Worm (Caenorhabditis elegans): ENCODE data around the gene H40L08.3.

Gene H40L08.3

DNA sequence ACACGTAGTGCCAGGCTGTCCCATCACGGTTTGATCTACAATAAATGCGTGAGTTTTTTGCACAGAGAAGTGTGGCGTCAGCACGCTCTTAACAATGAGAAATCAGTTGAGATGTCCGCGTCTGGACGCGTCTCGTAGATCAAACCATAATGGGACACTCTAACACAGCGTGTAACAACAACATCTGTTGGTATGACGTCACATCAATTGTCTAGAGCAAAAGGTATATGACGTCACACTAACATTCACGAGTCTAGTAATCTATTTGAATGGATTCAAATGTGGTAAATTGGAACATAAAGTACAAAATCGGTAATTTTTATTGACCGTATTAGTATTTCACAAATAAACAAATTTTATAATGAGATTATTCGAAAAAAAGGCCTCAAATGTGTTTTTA is 39.9 kb upstream of the H40L08.3 start:
- TF ChIP-seq elt-2 (tag; optimal IDR thresholded peaks at IDR 0.05) (no peak), R02D3.7 (tag; optimal IDR thresholded peaks at IDR 0.05) (no peak), fos-1 (tag; optimal IDR thresholded peaks at IDR 0.05) (no peak), fkh-2 (tag; optimal IDR thresholded peaks at IDR 0.05) (no peak), sea-2 (GFP tag; optimal IDR thresholded peaks at IDR 0.05) (no peak), lin-15B (tag; optimal IDR thresholded peaks at IDR 0.05) (no peak), elt-1 (tag; optimal IDR thresholded peaks at IDR 0.05) (no peak), unc-39 (tag; optimal IDR thresholded peaks at IDR 0.05) (no peak), ceh-28 (tag; optimal IDR thresholded peaks at IDR 0.05) (no peak), aly-2 (tag; optimal IDR thresholded peaks at IDR 0.05) (no peak), ceh-82 (tag; optimal IDR thresholded peaks at IDR 0.05) (no peak), nhr-12 (tag; optimal IDR thresholded peaks at IDR 0.05) (no peak), nhr-11 (tag; optimal IDR thresholded peaks at IDR 0.05) (no peak), mdl-1 (tag; optimal IDR thresholded peaks at IDR 0.05) (no peak), snpc-4 (tag; optimal IDR thresholded peaks at IDR 0.05) (no peak), zag-1 (tag; optimal IDR thresholded peaks at IDR 0.05) (no peak), skn-1 (tag; optimal IDR thresholded peaks at IDR 0.05) (no peak), nhr-28 (tag; optimal IDR thresholded peaks at IDR 0.05) (no peak), ama-1 (optimal IDR thresholded peaks at IDR 0.05) (no peak)

ce11 chrX:15112172-15112571 is 36.3 kb upstream of the H40L08.3 start:
- TF ChIP-seq egl-5 (tag; optimal IDR thresholded peaks at IDR 0.05): no peak
- TF ChIP-seq nhr-12 (tag; optimal IDR thresholded peaks at IDR 0.05): no peak
- no peak for TF ChIP-seq lsy-12 (tag; optimal IDR thresholded peaks at IDR 0.05)
- TF ChIP-seq skn-1 (tag; optimal IDR thresholded peaks at IDR 0.05): no peak
- no peak for TF ChIP-seq unc-39 (tag; optimal IDR thresholded peaks at IDR 0.05)
- TF ChIP-seq ztf-11 (tag; optimal IDR thresholded peaks at IDR 0.05): no peak
- TF ChIP-seq ZK546.5 (tag; optimal IDR thresholded peaks at IDR 0.05): no peak
- no peak for TF ChIP-seq lin-15B (tag; optimal IDR thresholded peaks at IDR 0.05)
- no peak for TF ChIP-seq nhr-11 (tag; optimal IDR thresholded peaks at IDR 0.05)
- no peak for TF ChIP-seq lin-39 (tag; optimal IDR thresholded peaks at IDR 0.05)

DNA sequence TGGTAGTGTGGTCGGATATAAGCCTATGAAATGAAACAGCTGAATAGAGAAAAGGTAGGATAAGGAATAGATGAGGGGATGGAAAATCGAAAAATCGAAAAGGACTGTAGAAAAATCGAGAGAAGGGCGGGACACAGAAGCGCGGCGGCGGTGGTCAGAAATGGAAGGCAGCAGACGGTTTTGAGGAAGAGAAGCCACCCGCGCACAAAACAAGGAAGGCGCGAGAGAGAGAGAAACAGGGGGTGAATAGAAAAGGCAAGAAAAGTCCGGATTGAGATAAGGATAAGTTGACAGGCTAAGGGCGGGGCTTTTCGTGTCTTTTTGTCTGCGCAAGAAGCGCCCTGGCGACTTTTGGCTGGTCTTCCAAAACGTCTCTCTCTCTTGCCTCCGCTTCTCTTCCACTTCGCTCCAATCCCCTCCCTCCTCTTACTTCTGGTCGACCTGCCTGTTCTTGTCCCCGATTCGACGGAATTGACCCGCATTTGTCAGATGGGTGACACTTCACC is 31.9 kb upstream of the H40L08.3 start, which contains the start of gene mlt-9:
TSS of gene mlt-9 (minus strand) at position 51 of the 506 bp plus-strand sequence.
- peak; percentile 37 for TF ChIP-seq nhr-23 (tag; optimal IDR thresholded peaks at IDR 0.05)
- TF ChIP-seq nhr-25 (tag; optimal IDR thresholded peaks at IDR 0.05): peak; percentile 27
- TF ChIP-seq ceh-28 (tag; optimal IDR thresholded peaks at IDR 0.05): no peak

DNA sequence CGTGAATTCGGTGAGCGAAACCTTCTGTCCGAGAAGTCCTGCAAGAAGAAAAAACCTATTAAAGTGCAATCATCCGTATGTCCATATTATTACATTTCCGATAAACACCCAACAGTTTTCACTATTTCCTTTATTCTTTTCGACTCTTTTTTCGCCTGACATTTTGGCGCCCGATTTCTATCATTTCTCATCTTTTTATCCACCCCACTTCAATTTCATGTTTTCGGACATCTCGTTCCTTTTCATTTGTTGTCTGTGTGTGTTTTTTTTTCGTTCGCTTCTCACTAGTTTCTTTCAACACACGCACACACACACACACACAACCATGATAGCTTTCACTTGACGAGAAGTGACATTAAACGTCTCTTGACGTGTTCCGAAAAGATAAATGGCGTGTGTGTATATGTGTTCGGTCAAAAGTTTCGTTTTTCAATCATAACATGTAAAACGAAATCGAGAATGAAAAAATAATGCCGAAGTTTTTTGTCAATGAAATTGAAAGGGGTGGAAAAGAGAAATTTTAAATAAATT is 29.1 kb upstream of the H40L08.3 start:
- TF ChIP-seq pha-4 (tag; optimal IDR thresholded peaks at IDR 0.05) (no peak), elt-3 (tag; optimal IDR thresholded peaks at IDR 0.05) (peak in 1 of 3 experiments; percentile 5), eor-1 (tag; optimal IDR thresholded peaks at IDR 0.05) (no peak), ceh-82 (tag; optimal IDR thresholded peaks at IDR 0.05) (no peak), tbx-2 (tag; optimal IDR thresholded peaks at IDR 0.05) (no peak), lin-15B (tag; optimal IDR thresholded peaks at IDR 0.05) (no peak), elt-2 (tag; optimal IDR thresholded peaks at IDR 0.05) (no peak), nfya-1 (tag; optimal IDR thresholded peaks at IDR 0.05; ENCODE audit: insufficient read depth) (peak; percentile 1), nhr-76 (tag; optimal IDR thresholded peaks at IDR 0.05) (no peak), nhr-77 (tag; optimal IDR thresholded peaks at IDR 0.05) (no peak), nhr-43 (tag; optimal IDR thresholded peaks at IDR 0.05; ENCODE audit: poor library complexity, severe bottlenecking) (peak; percentile 28), mdl-1 (tag; optimal IDR thresholded peaks at IDR 0.05) (no peak), fkh-10 (GFP tag; optimal IDR thresholded peaks at IDR 0.05) (no peak), nhr-23 (tag; optimal IDR thresholded peaks at IDR 0.05) (peak; percentile 59), egl-5 (tag; optimal IDR thresholded peaks at IDR 0.05) (peak; percentile 88), ceh-28 (tag; optimal IDR thresholded peaks at IDR 0.05) (no peak), mml-1 (tag; optimal IDR thresholded peaks at IDR 0.05) (no peak), hmg-11 (tag; optimal IDR thresholded peaks at IDR 0.05) (no peak), lsy-12 (tag; optimal IDR thresholded peaks at IDR 0.05) (no peak), nhr-12 (tag; optimal IDR thresholded peaks at IDR 0.05) (no peak), nhr-237 (tag; optimal IDR thresholded peaks at IDR 0.05) (no peak), ztf-4 (tag; optimal IDR thresholded peaks at IDR 0.05) (no peak), nhr-25 (tag; optimal IDR thresholded peaks at IDR 0.05) (peak; percentile 82), zag-1 (tag; optimal IDR thresholded peaks at IDR 0.05) (no peak), ztf-11 (tag; optimal IDR thresholded peaks at IDR 0.05) (no peak), unc-39 (tag; optimal IDR thresholded peaks at IDR 0.05) (no peak), egl-27 (tag; optimal IDR thresholded peaks at IDR 0.05) (no peak), fkh-2 (tag; optimal IDR thresholded peaks at IDR 0.05) (no peak), skn-1 (tag; optimal IDR thresholded peaks at IDR 0.05) (no peak), unc-62 (GFP tag; optimal IDR thresholded peaks at IDR 0.05) (peak; percentile 13), jun-1 (tag; optimal IDR thresholded peaks at IDR 0.05) (no peak), ceh-9 (tag; optimal IDR thresholded peaks at IDR 0.05) (no peak), sea-2 (GFP tag; optimal IDR thresholded peaks at IDR 0.05) (no peak), ceh-16 (tag; optimal IDR thresholded peaks at IDR 0.05) (no peak), lin-39 (tag; optimal IDR thresholded peaks at IDR 0.05) (peak; percentile 2), pqm-1 (tag; optimal IDR thresholded peaks at IDR 0.05) (no peak), fos-1 (tag; optimal IDR thresholded peaks at IDR 0.05) (no peak)

Measured in whole organism, L3 larva.